Fruit fly (Drosophila melanogaster): ENCODE measurements around the gene spg.

The spg gene

DNA sequence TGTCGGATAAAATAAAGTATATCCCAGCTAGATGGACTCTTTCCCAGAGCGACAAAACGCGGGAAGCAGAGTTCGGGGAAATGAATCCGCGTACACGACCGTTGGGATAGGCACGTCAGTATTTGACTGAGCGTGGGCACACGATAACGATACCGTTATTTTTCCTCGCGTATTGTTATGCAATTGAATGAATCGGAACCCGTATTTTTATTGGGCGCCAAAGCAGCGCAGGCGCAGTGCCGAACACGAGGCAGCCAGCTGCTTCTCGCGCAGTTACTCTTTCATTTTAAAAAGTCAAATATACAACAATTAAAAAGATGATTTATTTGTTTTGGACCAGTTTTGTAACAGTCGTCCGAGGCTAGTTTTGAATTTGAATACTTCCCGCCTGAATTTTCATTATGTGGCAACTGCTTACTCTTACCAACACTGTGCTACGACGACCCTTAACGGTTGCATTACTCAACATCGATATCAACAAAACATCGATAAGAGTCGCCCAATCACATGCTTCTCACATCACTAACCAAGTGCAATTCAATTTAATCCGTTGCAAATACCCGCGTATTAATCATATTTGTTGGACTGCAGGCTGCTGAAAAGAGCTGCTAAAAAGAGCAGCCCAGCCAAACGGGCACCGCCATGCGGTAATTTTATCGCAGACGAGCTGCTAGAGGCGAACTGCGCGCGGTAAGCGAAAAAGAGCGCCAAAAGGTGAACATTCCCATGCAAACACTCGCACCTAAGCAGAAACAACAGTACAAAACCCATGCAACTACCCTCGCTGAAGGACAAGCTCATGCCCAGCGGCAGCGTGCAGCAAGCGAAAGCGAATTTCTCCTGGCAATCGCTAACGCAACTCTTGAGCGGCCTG, 42.7 kb downstream of the spg start, which contains the start of the genes CG33203 and Doa (continued):
- TF ChIP-seq ss (GFP tag; optimal IDR thresholded peaks at IDR 0.05) (no peak), net (GFP tag; optimal IDR thresholded peaks at IDR 0.05) (no peak), cyc (GFP tag; optimal IDR thresholded peaks at IDR 0.05) (peak; percentile 8), spab (GFP tag; optimal IDR thresholded peaks at IDR 0.05) (no peak), lz (GFP tag; optimal IDR thresholded peaks at IDR 0.05) (peak; percentile 57), Sox14 (GFP tag; optimal IDR thresholded peaks at IDR 0.05) (peak; percentile 36), salr (GFP tag; optimal IDR thresholded peaks at IDR 0.05) (no peak), CG9139 (GFP tag; optimal IDR thresholded peaks at IDR 0.05) (no peak)

DNA sequence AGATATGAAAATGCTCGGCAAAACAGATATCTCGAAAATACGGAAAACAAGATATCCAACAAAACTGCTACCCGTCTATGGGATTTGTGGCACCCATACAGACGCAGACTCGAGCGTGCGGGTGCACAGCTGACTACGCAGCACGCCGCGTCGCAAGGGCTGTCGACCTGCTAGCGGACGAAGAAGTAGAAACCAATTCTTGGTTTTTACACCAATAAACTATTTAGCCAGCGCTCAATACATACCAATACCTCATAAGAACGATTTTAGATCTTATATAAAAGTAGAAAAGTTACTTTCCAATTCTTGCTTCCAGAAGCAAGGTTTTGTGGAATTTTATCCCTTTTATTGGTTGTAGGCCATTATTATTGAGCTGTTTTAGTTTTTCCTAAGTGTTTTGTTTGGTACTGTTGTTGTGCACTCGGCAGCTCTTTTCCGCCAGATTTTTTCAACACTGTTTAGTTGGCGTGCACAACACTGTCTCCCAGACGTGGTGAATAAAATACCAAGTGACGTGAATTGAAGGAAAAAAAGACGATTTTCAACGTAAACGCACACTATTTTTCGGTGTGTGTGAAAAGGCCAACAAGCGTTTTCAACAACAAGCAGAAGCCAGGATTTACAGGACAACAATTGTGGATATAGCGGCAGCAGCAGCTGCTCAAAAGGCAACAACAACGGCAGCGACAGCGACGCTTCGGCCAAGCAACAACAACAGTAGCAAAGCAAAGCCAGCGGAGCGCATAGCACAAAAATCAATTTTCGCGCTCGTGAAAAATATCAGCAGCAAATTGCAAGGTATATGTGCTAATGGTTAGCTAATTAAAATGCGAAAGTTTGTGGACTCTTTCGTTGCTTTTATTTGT, 43.7 kb downstream of the spg start:
- peak; percentile 53 to 62 for TF ChIP-seq ss (GFP tag; optimal IDR thresholded peaks at IDR 0.05)
- peak; percentile 83 for TF ChIP-seq esn (GFP tag; optimal IDR thresholded peaks at IDR 0.05)
- TF ChIP-seq cyc (GFP tag; optimal IDR thresholded peaks at IDR 0.05) = peak; percentile 90
- peak; percentile 82 for TF ChIP-seq OdsH (GFP tag; optimal IDR thresholded peaks at IDR 0.05)
- peak; percentile 73 for TF ChIP-seq Met (GFP tag; optimal IDR thresholded peaks at IDR 0.05)
- peak; percentile 86 for TF ChIP-seq pdm3 (GFP tag; optimal IDR thresholded peaks at IDR 0.05)
- peak; percentile 75 for TF ChIP-seq CG3032 (tag; optimal IDR thresholded peaks at IDR 0.05)
- peak; percentile 73 for TF ChIP-seq CG11762 (GFP tag; optimal IDR thresholded peaks at IDR 0.05; ENCODE audit: insufficient read depth)
- peak; percentile 78 for TF ChIP-seq CG6163 (GFP tag; IDR thresholded peaks at IDR 0.05)
- TF ChIP-seq Eip75B (GFP tag; optimal IDR thresholded peaks at IDR 0.05) = peak; percentile 82
- TF ChIP-seq Hr39 (GFP tag; optimal IDR thresholded peaks at IDR 0.05) = peak; percentile 89
- TF ChIP-seq CG7368 (GFP tag; optimal IDR thresholded peaks at IDR 0.05) = peak; percentile 75
- TF ChIP-seq fd85E (GFP tag; optimal IDR thresholded peaks at IDR 0.05) = peak; percentile 64
- peak; percentile 86 for TF ChIP-seq svp (GFP tag)
- TF ChIP-seq CG16779 (tag; optimal IDR thresholded peaks at IDR 0.05) = peak; percentile 15
- peak; percentile 72 for TF ChIP-seq Ets21C (GFP tag; optimal IDR thresholded peaks at IDR 0.05)
- peak; percentile 82 for TF ChIP-seq CG32006 (GFP tag; optimal IDR thresholded peaks at IDR 0.05)
- peak; percentile 70 for TF ChIP-seq Smox (GFP tag; optimal IDR thresholded peaks at IDR 0.05)
- TF ChIP-seq CG11294 (GFP tag; IDR thresholded peaks at IDR 0.05) = peak; percentile 71
- TF ChIP-seq CG6276 (GFP tag; optimal IDR thresholded peaks at IDR 0.05) = peak; percentile 54
- peak; percentile 70 for TF ChIP-seq dac (GFP tag; optimal IDR thresholded peaks at IDR 0.05)
- no peak for TF ChIP-seq CG9139 (GFP tag; optimal IDR thresholded peaks at IDR 0.05)
- peak; percentile 86 for TF ChIP-seq Hr4 (GFP tag; optimal IDR thresholded peaks at IDR 0.05)
- peak; percentile 87 for TF ChIP-seq CG31627 (GFP tag; optimal IDR thresholded peaks at IDR 0.05)
- TF ChIP-seq CG15336 (GFP tag; IDR thresholded peaks at IDR 0.05) = peak; percentile 67
- TF ChIP-seq vri (GFP tag; optimal IDR thresholded peaks at IDR 0.05) = peak; percentile 69
- TF ChIP-seq acj6 (GFP tag; optimal IDR thresholded peaks at IDR 0.05) = peak; percentile 74
- TF ChIP-seq CG6808 (GFP tag; optimal IDR thresholded peaks at IDR 0.05) = peak; percentile 83
- TF ChIP-seq Sox15 (GFP tag; optimal IDR thresholded peaks at IDR 0.05) = peak; percentile 68
- peak; percentile 87 for TF ChIP-seq Sox14 (GFP tag; optimal IDR thresholded peaks at IDR 0.05)
- peak; percentile 8 for TF ChIP-seq fd59A (GFP tag; optimal IDR thresholded peaks at IDR 0.05)
- TF ChIP-seq CG6792 (GFP tag; optimal IDR thresholded peaks at IDR 0.05) = peak; percentile 76
- TF ChIP-seq Lpt (GFP tag; optimal IDR thresholded peaks at IDR 0.05) = peak; percentile 55
- peak; percentile 78 for TF ChIP-seq topi (GFP tag; optimal IDR thresholded peaks at IDR 0.05)
- TF ChIP-seq Eip78C (GFP tag) = peak; percentile 92
- no peak for TF ChIP-seq CG6854 (GFP tag; optimal IDR thresholded peaks at IDR 0.05)
- peak; percentile 86 for TF ChIP-seq lz (GFP tag; optimal IDR thresholded peaks at IDR 0.05)
- TF ChIP-seq dsx (GFP tag; optimal IDR thresholded peaks at IDR 0.05; ENCODE audit: poor library complexity, severe bottlenecking) = peak; percentile 21
- peak; percentile 59 for TF ChIP-seq CG8632 (GFP tag; optimal IDR thresholded peaks at IDR 0.05)
- peak; percentile 84 for TF ChIP-seq CG3919 (GFP tag; optimal IDR thresholded peaks at IDR 0.05)
- TF ChIP-seq CG34406 (GFP tag; optimal IDR thresholded peaks at IDR 0.05) = peak; percentile 59
- TF ChIP-seq spab (GFP tag; optimal IDR thresholded peaks at IDR 0.05) = peak; percentile 33
- TF ChIP-seq eg (GFP tag; IDR thresholded peaks at IDR 0.05) = peak; percentile 71

Measured in whole organism, prepupa.